Worm (Caenorhabditis elegans): ENCODE measurements around the gene Y51H7C.41.
A peak's percentile ranks its signal among the peaks of the same experiment; 100 is the strongest.

Gene Y51H7C.41

DNA sequence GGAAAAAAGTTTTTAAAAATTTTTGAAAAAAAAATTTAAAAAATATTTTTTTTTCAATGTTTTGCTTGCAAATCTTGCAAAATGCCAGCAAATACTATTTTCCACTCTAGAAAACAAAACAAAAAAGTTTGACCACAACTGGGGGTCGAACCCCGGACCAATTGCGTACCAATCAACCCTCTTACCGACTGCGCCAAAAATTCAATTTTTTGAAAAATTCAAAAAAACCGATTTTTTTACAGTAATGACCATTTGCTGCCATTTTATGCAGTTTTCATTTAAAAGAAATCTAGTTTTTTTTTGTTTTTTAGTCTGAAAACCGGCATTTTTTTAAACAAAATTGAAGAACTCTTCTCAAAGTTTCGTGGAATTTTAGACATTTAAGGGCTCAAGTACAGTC lies 40.7 kb upstream of the Y51H7C.41 start:
- TF ChIP-seq zag-1 (tag; optimal IDR thresholded peaks at IDR 0.05), result no peak
- no peak for TF ChIP-seq set-16 (GFP tag; IDR thresholded peaks at IDR 0.05)
- no peak for TF ChIP-seq madf-5 (GFP tag; IDR thresholded peaks at IDR 0.05)
- TF ChIP-seq saeg-2 (GFP tag; IDR thresholded peaks at IDR 0.05), result no peak
- no peak for TF ChIP-seq F44E2.7 (GFP tag; IDR thresholded peaks at IDR 0.05)
- TF ChIP-seq zfp-2 (tag; optimal IDR thresholded peaks at IDR 0.05), result no peak

DNA sequence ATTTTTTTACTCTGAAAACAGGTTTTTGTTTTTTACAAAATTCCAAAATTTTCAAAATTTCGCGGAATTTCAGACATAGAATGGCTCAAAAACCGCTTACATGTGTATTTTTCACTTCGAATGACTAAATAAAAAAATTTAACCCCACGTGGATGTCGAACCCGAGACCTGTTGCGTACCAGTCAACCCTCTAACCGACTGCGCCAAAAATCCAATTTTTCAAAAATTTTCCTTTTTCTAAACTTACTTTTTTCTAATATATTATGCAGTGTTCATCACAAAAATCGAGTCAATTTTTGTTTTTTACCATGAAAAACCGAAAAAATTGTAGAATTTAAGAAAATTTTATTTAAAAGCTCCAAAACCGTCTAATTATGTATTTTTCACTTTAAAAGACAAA lies 37.1 kb upstream of the Y51H7C.41 start:
- TF ChIP-seq ceh-32 (tag; optimal IDR thresholded peaks at IDR 0.05; ENCODE audit: poor library complexity), result no peak
- no peak for TF ChIP-seq dmd-9 (GFP tag; IDR thresholded peaks at IDR 0.05)
- no peak for TF ChIP-seq Y105C5A.15 (GFP tag; IDR thresholded peaks at IDR 0.05)
- TF ChIP-seq rbr-2 (tag; optimal IDR thresholded peaks at IDR 0.05), result no peak
- no peak for TF ChIP-seq dpl-1 (GFP tag; optimal IDR thresholded peaks at IDR 0.05)
- TF ChIP-seq lir-3 (tag; optimal IDR thresholded peaks at IDR 0.05), result no peak
- no peak for TF ChIP-seq aly-2 (tag; optimal IDR thresholded peaks at IDR 0.05)
- TF ChIP-seq dmd-6 (GFP tag; IDR thresholded peaks at IDR 0.05), result no peak
- no peak for TF ChIP-seq ceh-44 (GFP tag; IDR thresholded peaks at IDR 0.05)

ce11 chrII:1368756-1369155 lies 34.4 kb upstream of the Y51H7C.41 start:
- TF ChIP-seq lin-29 (GFP tag; IDR thresholded peaks at IDR 0.05), result no peak
- peak; percentile 54 for TF ChIP-seq ceh-28 (tag; optimal IDR thresholded peaks at IDR 0.05)
- no peak for TF ChIP-seq sdz-12 (GFP tag; optimal IDR thresholded peaks at IDR 0.05)

ce11 chrII:1369322-1369721 lies 33.8 kb upstream of the Y51H7C.41 start:
- TF ChIP-seq ama-1 (optimal IDR thresholded peaks at IDR 0.05) (no peak), lin-38 (GFP tag; IDR thresholded peaks at IDR 0.05) (peak; percentile 88)

DNA sequence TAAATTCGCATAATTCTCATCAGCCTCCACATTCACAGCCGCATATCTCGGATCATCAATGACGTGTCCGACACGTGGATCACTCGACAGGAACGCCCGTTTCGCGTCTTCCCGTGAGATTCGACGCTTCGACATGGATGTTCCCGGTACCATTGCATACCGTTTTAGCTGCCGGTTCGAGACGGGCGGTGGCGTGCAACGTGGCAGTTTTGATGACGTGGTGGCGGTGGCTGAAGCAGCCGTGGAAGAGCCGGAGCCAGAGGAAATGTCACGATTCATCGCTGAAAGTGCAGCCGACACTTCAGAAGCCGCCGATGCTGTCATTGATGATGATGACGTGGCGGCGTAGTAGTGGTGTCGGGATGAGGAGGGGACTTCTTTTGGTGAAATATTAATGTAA lies 31.6 kb upstream of the Y51H7C.41 start:
- no peak for TF ChIP-seq nhr-10 (tag; optimal IDR thresholded peaks at IDR 0.05)
- no peak for TF ChIP-seq nhr-237 (tag; optimal IDR thresholded peaks at IDR 0.05)
- peak; percentile 73 for TF ChIP-seq set-16 (GFP tag; IDR thresholded peaks at IDR 0.05)

ce11 chrII:1372138-1372537 lies 31.0 kb upstream of the Y51H7C.41 start:
- TF ChIP-seq nhr-41 (GFP tag; IDR thresholded peaks at IDR 0.05), result no peak
- no peak for TF ChIP-seq ztf-11 (tag; optimal IDR thresholded peaks at IDR 0.05)
- TF ChIP-seq pha-4 (GFP tag; IDR thresholded peaks at IDR 0.05), result no peak
- TF ChIP-seq pha-4 (tag; optimal IDR thresholded peaks at IDR 0.05), result no peak
- no peak for TF ChIP-seq dmd-6 (GFP tag; IDR thresholded peaks at IDR 0.05)
- TF ChIP-seq nhr-48 (tag; optimal IDR thresholded peaks at IDR 0.05), result no peak
- no peak for TF ChIP-seq lin-39 (tag; optimal IDR thresholded peaks at IDR 0.05)
- no peak for TF ChIP-seq pqm-1 (tag; optimal IDR thresholded peaks at IDR 0.05)
- no peak for TF ChIP-seq nhr-10 (tag; optimal IDR thresholded peaks at IDR 0.05)
- TF ChIP-seq dmd-8 (GFP tag; IDR thresholded peaks at IDR 0.05), result no peak
- no peak for TF ChIP-seq zag-1 (tag; optimal IDR thresholded peaks at IDR 0.05)
- no peak for TF ChIP-seq gei-8 (GFP tag; optimal IDR thresholded peaks at IDR 0.05)
- no peak for TF ChIP-seq unc-39 (tag; optimal IDR thresholded peaks at IDR 0.05)
- TF ChIP-seq madf-9 (GFP tag; conservative IDR thresholded peaks at IDR 0.05), result no peak
- no peak for TF ChIP-seq snpc-4 (tag; optimal IDR thresholded peaks at IDR 0.05)
- no peak for TF ChIP-seq unc-130 (GFP tag; optimal IDR thresholded peaks at IDR 0.05)
- TF ChIP-seq dmd-9 (GFP tag; IDR thresholded peaks at IDR 0.05), result no peak
- no peak for TF ChIP-seq egl-27 (tag; optimal IDR thresholded peaks at IDR 0.05)
- no peak for TF ChIP-seq mxl-2 (GFP tag; conservative IDR thresholded peaks at IDR 0.05)
- no peak for TF ChIP-seq php-3 (GFP tag; IDR thresholded peaks at IDR 0.05)
- no peak for TF ChIP-seq lin-13 (GFP tag; optimal IDR thresholded peaks at IDR 0.05)
